Worm (Caenorhabditis elegans) whole organism, L4 larva: ENCODE results near the gene C03B1.6.

Experiments used
- T26A8.4 ChIP-seq: fragments of 200-800 bp; sonication (Bioruptor generic); IDR thresholded peaks from 2 replicates; pipeline ENCODE4 v1.3.6; 2022; ENCODE audit warnings: missing genetic modification characterization, missing compliant biosample characterization
- ctbp-1 ChIP-seq: fragments of 200-800 bp; sonication (Bioruptor generic); IDR thresholded peaks from 2 replicates; pipeline ENCODE4 v1.3.6; 2022; ENCODE audit warnings: missing genetic modification reagents, missing genetic modification characterization, missing compliant biosample characterization
- lin-15B ChIP-seq: fragments of 150-350 bp; sonication (generic microtip); optimal IDR thresholded peaks from 3 replicates; lab custom pipeline; 2014; ENCODE audit warnings: missing biosample characterization, missing genetic modification characterization
- lin-38 ChIP-seq: fragments of 200-800 bp; sonication (Bioruptor generic); IDR thresholded peaks from 2 replicates; pipeline ENCODE4 v1.3.6; 2022; ENCODE audit warnings: missing genetic modification reagents, missing genetic modification characterization, missing compliant biosample characterization
- lir-3 ChIP-seq: sonication (generic microtip); optimal IDR thresholded peaks from 2 replicates; lab custom pipeline; 2016; ENCODE audit warnings: mild to moderate bottlenecking, missing genetic modification characterization, missing compliant biosample characterization
- nhr-11 ChIP-seq: fragments of 150-350 bp; optimal IDR thresholded peaks from 2 replicates; lab custom pipeline; 2014; ENCODE audit warnings: missing biosample characterization, missing genetic modification characterization
- nhr-48 ChIP-seq: sonication (generic microtip); optimal IDR thresholded peaks from 2 replicates; lab custom pipeline; 2016; ENCODE audit warnings: mild to moderate bottlenecking, missing genetic modification characterization, missing compliant biosample characterization
- nhr-77 ChIP-seq: fragments of 150-350 bp; optimal IDR thresholded peaks from 2 replicates; lab custom pipeline; 2014; ENCODE audit warnings: missing biosample characterization, missing genetic modification characterization
- pha-4 ChIP-seq, 2 experiments: fragments of 150-350 bp in 1 of 2; fragments of 200-800 bp in 1 of 2; sonication (Bioruptor generic) in 1 of 2; IDR thresholded peaks in 1 of 2; optimal IDR thresholded peaks in 1 of 2; 2 replicates each; pipeline versions ENCODE4 v1.3.6 to Lab custom; 2014 to 2022; ENCODE audit warnings: missing genetic modification characterization in 2 of 2, missing genetic modification reagents in 2 of 2, missing biosample characterization in 1 of 2, missing compliant biosample characterization in 1 of 2
- snpc-1.2 ChIP-seq: fragments of 200-800 bp; sonication (Bioruptor generic); IDR thresholded peaks from 2 replicates; pipeline ENCODE4 v1.3.6; 2022; ENCODE audit warnings: missing genetic modification reagents, missing genetic modification characterization, missing compliant biosample characterization
- snpc-4 ChIP-seq: fragments of 150-350 bp; optimal IDR thresholded peaks from 2 replicates; lab custom pipeline; 2014; ENCODE audit warnings: missing biosample characterization, missing genetic modification characterization
- zag-1 ChIP-seq: fragments of 150-350 bp; optimal IDR thresholded peaks from 2 replicates; lab custom pipeline; 2014; ENCODE audit warnings: missing biosample characterization, missing genetic modification characterization

- TF ChIP-seq ctbp-1 (GFP tag; lab: Robert Waterston, UW) (no peak), nhr-11 (no peak), lin-38 (GFP tag; lab: Robert Waterston, UW) (no peak), nhr-48 (no peak), nhr-77 (tag; lab: Kevin White, UChicago) (no peak), pha-4 (GFP tag; IDR thresholded peaks at IDR 0.05; lab: Robert Waterston, UW) (no peak), pha-4 (tag; optimal IDR thresholded peaks at IDR 0.05; lab: Kevin White, UChicago) (no peak), snpc-1.2 (GFP tag; lab: Robert Waterston, UW) (no peak), T26A8.4 (GFP tag; lab: Robert Waterston, UW) (no peak), snpc-4 (tag; lab: Kevin White, UChicago) (no peak), zag-1 (tag; lab: Kevin White, UChicago) (no peak), lir-3 (tag; lab: Kevin White, UChicago) (no peak), lin-15B (tag; lab: Kevin White, UChicago) (no peak)
Measured at ce11 chrX:6360077-6360476, 10.0 kb downstream of the C03B1.6 start.
